Worm (Caenorhabditis elegans) whole organism, mixed stage, embryonic: ENCODE measurements around the gene T10C6.16.
A peak's percentile ranks its signal among the peaks of the same experiment; 100 is the strongest.

Experiments
- M03D4.4 ChIP-seq: sonication (generic microtip); optimal IDR thresholded peaks from 2 replicates; lab custom pipeline; 2017; ENCODE audit warnings: mild to moderate bottlenecking, missing genetic modification characterization, missing compliant biosample characterization
- bed-3 ChIP-seq: fragments of 200-800 bp; sonication (Bioruptor generic); optimal IDR thresholded peaks from 3 replicates; lab custom pipeline; 2018; ENCODE audit warnings: mild to moderate bottlenecking, missing genetic modification characterization, moderate library complexity, missing compliant biosample characterization
- blmp-1 ChIP-seq: fragments of 150-350 bp; optimal IDR thresholded peaks from 2 replicates; lab custom pipeline; 2014; ENCODE audit warnings: missing biosample characterization, missing genetic modification characterization
- ceh-39 ChIP-seq: fragments of 150-350 bp; optimal IDR thresholded peaks from 2 replicates; lab custom pipeline; 2014; ENCODE audit warnings: missing biosample characterization, missing genetic modification characterization
- ceh-43 ChIP-seq: fragments of 200-800 bp; sonication (Bioruptor generic); optimal IDR thresholded peaks from 2 replicates; lab custom pipeline; 2018; ENCODE audit warnings: mild to moderate bottlenecking, missing genetic modification characterization, moderate library complexity, missing compliant biosample characterization
- ces-1 ChIP-seq: fragments of 150-350 bp; optimal IDR thresholded peaks from 2 replicates; lab custom pipeline; 2014; ENCODE audit warnings: missing biosample characterization, missing genetic modification reagents, missing genetic modification characterization
- cnd-1 ChIP-seq: fragments of 200-800 bp; sonication (Bioruptor generic); optimal IDR thresholded peaks from 2 replicates; lab custom pipeline; 2018; ENCODE audit warnings: mild to moderate bottlenecking, missing genetic modification characterization, missing compliant biosample characterization
- elt-1 ChIP-seq: sonication (generic microtip); optimal IDR thresholded peaks from 2 replicates; lab custom pipeline; 2017; ENCODE audit warnings: missing genetic modification characterization, mild to moderate bottlenecking, missing compliant biosample characterization, antibody characterized with exemption, moderate library complexity, borderline replicate concordance; ENCODE audit not compliant: insufficient read depth
- elt-3 ChIP-seq: fragments of 150-350 bp; optimal IDR thresholded peaks from 2 replicates; lab custom pipeline; 2014; ENCODE audit warnings: missing biosample characterization, missing genetic modification characterization
- flh-1 ChIP-seq: fragments of 200-800 bp; sonication (Bioruptor generic); optimal IDR thresholded peaks from 2 replicates; lab custom pipeline; 2018; ENCODE audit warnings: mild to moderate bottlenecking, missing genetic modification characterization, moderate library complexity, missing compliant biosample characterization
- ham-2 ChIP-seq: fragments of 200-800 bp; sonication (Bioruptor generic); optimal IDR thresholded peaks from 2 replicates; lab custom pipeline; 2018; ENCODE audit warnings: mild to moderate bottlenecking, missing genetic modification characterization, missing compliant biosample characterization
- hlh-1 ChIP-seq: fragments of 150-350 bp; optimal IDR thresholded peaks from 2 replicates; lab custom pipeline; 2014; ENCODE audit warnings: missing biosample characterization, missing genetic modification reagents, missing genetic modification characterization
- lin-13 ChIP-seq: fragments of 150-350 bp; optimal IDR thresholded peaks from 2 replicates; lab custom pipeline; 2014; ENCODE audit warnings: missing biosample characterization, missing genetic modification characterization
- lin-32 ChIP-seq: fragments of 200-800 bp; sonication (Bioruptor generic); optimal IDR thresholded peaks from 2 replicates; lab custom pipeline; 2018; ENCODE audit warnings: mild to moderate bottlenecking, missing genetic modification characterization, missing compliant biosample characterization
- lsy-2 ChIP-seq: fragments of 150-350 bp; optimal IDR thresholded peaks from 2 replicates; lab custom pipeline; 2014; ENCODE audit warnings: missing biosample characterization, missing genetic modification characterization
- mab-5 ChIP-seq: fragments of 150-350 bp; optimal IDR thresholded peaks from 2 replicates; lab custom pipeline; 2014; ENCODE audit warnings: missing biosample characterization, missing genetic modification characterization
- mep-1 ChIP-seq: fragments of 150-350 bp; optimal IDR thresholded peaks from 2 replicates; lab custom pipeline; 2017; ENCODE audit warnings: missing biosample characterization, missing genetic modification reagents, missing genetic modification characterization, inconsistent platforms
- mls-2 ChIP-seq: sonication (generic microtip); optimal IDR thresholded peaks from 2 replicates; lab custom pipeline; 2016; ENCODE audit warnings: mild to moderate bottlenecking, missing genetic modification characterization, moderate library complexity, missing compliant biosample characterization
- nhr-12 ChIP-seq: fragments of 150-350 bp; optimal IDR thresholded peaks from 2 replicates; lab custom pipeline; 2014; ENCODE audit warnings: missing biosample characterization, missing genetic modification characterization
- nhr-2 ChIP-seq: fragments of 150-350 bp; optimal IDR thresholded peaks from 2 replicates; lab custom pipeline; 2014; ENCODE audit warnings: missing biosample characterization, missing genetic modification characterization
- nhr-237 ChIP-seq: fragments of 150-350 bp; optimal IDR thresholded peaks from 2 replicates; lab custom pipeline; 2014; ENCODE audit warnings: missing biosample characterization, missing genetic modification characterization
- nhr-76 ChIP-seq: sonication (generic microtip); optimal IDR thresholded peaks from 2 replicates; lab custom pipeline; 2017; ENCODE audit warnings: missing biosample characterization, missing genetic modification characterization
- sem-2 ChIP-seq: fragments of 200-800 bp; sonication (Bioruptor generic); optimal IDR thresholded peaks from 2 replicates; lab custom pipeline; 2018; ENCODE audit warnings: mild to moderate bottlenecking, missing genetic modification characterization, missing compliant biosample characterization
- snpc-4 ChIP-seq: fragments of 150-350 bp; optimal IDR thresholded peaks from 2 replicates; lab custom pipeline; 2014; ENCODE audit warnings: missing biosample characterization, missing genetic modification characterization
- sptf-1 ChIP-seq: sonication (generic microtip); optimal IDR thresholded peaks from 2 replicates; lab custom pipeline; 2017; ENCODE audit warnings: mild to moderate bottlenecking, missing genetic modification characterization, moderate library complexity, missing compliant biosample characterization
- tbx-8 ChIP-seq: fragments of 200-800 bp; sonication (Bioruptor generic); optimal IDR thresholded peaks from 2 replicates; lab custom pipeline; 2018; ENCODE audit warnings: mild to moderate bottlenecking, missing genetic modification characterization, moderate library complexity, missing compliant biosample characterization
- unc-39 ChIP-seq: fragments of 150-350 bp; optimal IDR thresholded peaks from 2 replicates; lab custom pipeline; 2014; ENCODE audit warnings: missing biosample characterization, missing genetic modification characterization
- unc-62 ChIP-seq: fragments of 150-350 bp; optimal IDR thresholded peaks from 2 replicates; lab custom pipeline; 2014; ENCODE audit warnings: missing biosample characterization, missing genetic modification reagents, missing genetic modification characterization
- zip-8 ChIP-seq: fragments of 150-350 bp; optimal IDR thresholded peaks from 2 replicates; lab custom pipeline; 2014; ENCODE audit warnings: missing biosample characterization, missing genetic modification characterization
- ztf-11 ChIP-seq: fragments of 150-350 bp; optimal IDR thresholded peaks from 2 replicates; lab custom pipeline; 2014; ENCODE audit warnings: missing biosample characterization, missing genetic modification characterization

The T10C6.16 gene

ce11 chrV:16023559-16023958 lies 9.2 kb downstream of the T10C6.16 start:
- TF ChIP-seq blmp-1 (tag; lab: Kevin White, UChicago): no peak
- no peak for TF ChIP-seq nhr-76
- TF ChIP-seq lsy-2: no peak
- TF ChIP-seq lin-13 (tag; lab: Kevin White, UChicago): no peak
- TF ChIP-seq, all 35 proteins: peak for 0

DNA sequence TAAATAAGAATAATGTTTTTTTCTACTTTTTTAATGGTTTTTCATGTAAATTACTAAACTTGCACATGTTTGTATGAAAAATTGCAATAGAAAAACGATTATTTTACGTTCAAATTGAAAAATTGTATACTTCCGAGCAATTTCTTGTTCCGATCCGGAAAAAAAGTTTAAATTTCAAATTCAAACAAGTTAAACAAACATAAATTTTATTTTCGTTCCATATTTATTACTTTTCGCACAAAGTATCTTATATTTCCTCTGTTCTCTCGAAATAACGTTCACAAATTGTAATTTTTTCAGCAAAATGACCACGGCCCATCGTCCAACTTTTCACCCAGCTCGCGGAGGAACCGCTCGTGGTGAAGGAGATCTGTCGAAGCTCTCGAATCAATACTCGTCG lies 9.8 kb downstream of the T10C6.16 start, which contains the start of gene cwc-15:
Gene cwc-15 (plus strand): TSS at position 301 of the 400 bp plus-strand sequence.
- TF ChIP-seq unc-39 (tag; lab: Kevin White, UChicago) (no peak), lin-13 (tag; lab: Kevin White, UChicago) (no peak), lsy-2 (no peak), nhr-12 (tag; lab: Kevin White, UChicago) (no peak), ham-2 (GFP tag; lab: Kevin White, UChicago) (no peak), snpc-4 (tag; lab: Kevin White, UChicago) (no peak), tbx-8 (no peak)

ce11 chrV:16022600-16022999 lies 10.2 kb downstream of the T10C6.16 start:
- TF ChIP-seq M03D4.4: no peak
- TF ChIP-seq mab-5 (tag; lab: Kevin White, UChicago): no peak
- TF ChIP-seq nhr-2: no peak
- TF ChIP-seq sptf-1: peak; percentile 59
- TF ChIP-seq lsy-2: no peak
- TF ChIP-seq mep-1 (tag; lab: Kevin White, UChicago): no peak
- no peak for TF ChIP-seq sem-2

DNA sequence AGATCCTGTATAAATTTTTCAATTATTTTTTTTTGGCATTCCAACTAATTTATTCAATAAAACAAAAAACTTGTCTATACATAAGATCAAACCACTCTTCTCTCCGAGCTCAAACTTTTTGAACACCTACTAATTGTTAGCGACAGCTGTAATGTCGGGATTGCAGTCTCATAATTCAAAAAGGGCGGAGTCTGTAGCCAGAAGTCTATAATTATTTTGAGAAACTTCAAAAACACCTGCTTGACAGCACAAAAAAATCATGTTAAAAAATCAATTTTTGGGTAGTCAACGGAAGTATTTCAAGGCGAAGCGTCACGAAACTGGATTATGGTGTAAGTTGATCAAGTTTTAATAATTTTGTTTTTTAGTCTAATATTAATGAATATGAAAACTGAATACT lies 12.8 kb downstream of the T10C6.16 start, which contains the start of gene srx-44:
Gene srx-44 (plus strand): TSS at position 301 of the 400 bp plus-strand sequence.
- TF ChIP-seq nhr-76 (no peak), hlh-1 (tag; lab: Kevin White, UChicago) (no peak), M03D4.4 (no peak), flh-1 (GFP tag; lab: Kevin White, UChicago) (no peak), unc-62 (GFP tag; lab: Kevin White, UChicago) (no peak), zip-8 (no peak), elt-3 (tag; lab: Kevin White, UChicago) (no peak), lin-32 (no peak), mls-2 (tag; lab: Kevin White, UChicago) (no peak), lin-13 (tag; lab: Kevin White, UChicago) (no peak), ham-2 (GFP tag; lab: Kevin White, UChicago) (no peak), cnd-1 (no peak), blmp-1 (tag; lab: Kevin White, UChicago) (no peak), mab-5 (tag; lab: Kevin White, UChicago) (no peak), bed-3 (GFP tag; lab: Kevin White, UChicago) (no peak), ces-1 (no peak), mep-1 (tag; lab: Kevin White, UChicago) (no peak), lsy-2 (no peak)

- no peak for TF ChIP-seq elt-1
- no peak for TF ChIP-seq bed-3 (GFP tag; lab: Kevin White, UChicago)
- no peak for TF ChIP-seq sptf-1
- TF ChIP-seq lsy-2: no peak
- TF ChIP-seq ceh-39 (tag; lab: Kevin White, UChicago): no peak
- TF ChIP-seq flh-1 (GFP tag; lab: Kevin White, UChicago): no peak
- no peak for TF ChIP-seq nhr-2
Measured at ce11 chrV:16017671-16018070, 15.1 kb downstream of the T10C6.16 start, which contains the start of gene srx-43. Gene srx-43 (plus strand): TSS chrV:16017971.

- TF ChIP-seq mab-5 (tag; lab: Kevin White, UChicago): no peak
- TF ChIP-seq ztf-11: no peak
- TF ChIP-seq cnd-1: no peak
- TF ChIP-seq unc-62 (GFP tag; lab: Kevin White, UChicago): no peak
- no peak for TF ChIP-seq ceh-43
- no peak for TF ChIP-seq nhr-237
- no peak for TF ChIP-seq sptf-1
- TF ChIP-seq bed-3 (GFP tag; lab: Kevin White, UChicago): no peak
- no peak for TF ChIP-seq elt-3 (tag; lab: Kevin White, UChicago)
- TF ChIP-seq hlh-1 (tag; lab: Kevin White, UChicago): no peak
- no peak for TF ChIP-seq zip-8
- no peak for TF ChIP-seq ces-1
Measured at ce11 chrV:16016977-16017376, 15.8 kb downstream of the T10C6.16 start.
